Worm (Caenorhabditis elegans) whole organism, mixed stage, embryonic: Measurements from ENCODE around the gene F10C1.9.

Source experiments
- blmp-1 ChIP-seq: fragments of 150-350 bp; optimal IDR thresholded peaks from 2 replicates; lab custom pipeline; 2014; ENCODE audit warnings: missing biosample characterization, missing genetic modification characterization
- ceh-39 ChIP-seq: fragments of 150-350 bp; optimal IDR thresholded peaks from 2 replicates; lab custom pipeline; 2014; ENCODE audit warnings: missing biosample characterization, missing genetic modification characterization
- ces-1 ChIP-seq: fragments of 150-350 bp; optimal IDR thresholded peaks from 2 replicates; lab custom pipeline; 2014; ENCODE audit warnings: missing biosample characterization, missing genetic modification reagents, missing genetic modification characterization
- elt-1 ChIP-seq: sonication (generic microtip); optimal IDR thresholded peaks from 2 replicates; lab custom pipeline; 2017; ENCODE audit warnings: missing genetic modification characterization, mild to moderate bottlenecking, missing compliant biosample characterization, antibody characterized with exemption, moderate library complexity, borderline replicate concordance; ENCODE audit not compliant: insufficient read depth
- flh-1 ChIP-seq: fragments of 200-800 bp; sonication (Bioruptor generic); optimal IDR thresholded peaks from 2 replicates; lab custom pipeline; 2018; ENCODE audit warnings: mild to moderate bottlenecking, missing genetic modification characterization, moderate library complexity, missing compliant biosample characterization
- lin-13 ChIP-seq: fragments of 150-350 bp; optimal IDR thresholded peaks from 2 replicates; lab custom pipeline; 2014; ENCODE audit warnings: missing biosample characterization, missing genetic modification characterization
- lin-32 ChIP-seq: fragments of 200-800 bp; sonication (Bioruptor generic); optimal IDR thresholded peaks from 2 replicates; lab custom pipeline; 2018; ENCODE audit warnings: mild to moderate bottlenecking, missing genetic modification characterization, missing compliant biosample characterization
- nhr-237 ChIP-seq: fragments of 150-350 bp; optimal IDR thresholded peaks from 2 replicates; lab custom pipeline; 2014; ENCODE audit warnings: missing biosample characterization, missing genetic modification characterization
- nhr-28 ChIP-seq: fragments of 150-350 bp; optimal IDR thresholded peaks from 2 replicates; lab custom pipeline; 2014; ENCODE audit warnings: missing biosample characterization, missing genetic modification characterization
- snpc-4 ChIP-seq: fragments of 150-350 bp; optimal IDR thresholded peaks from 2 replicates; lab custom pipeline; 2014; ENCODE audit warnings: missing biosample characterization, missing genetic modification characterization
- unc-62 ChIP-seq: fragments of 150-350 bp; optimal IDR thresholded peaks from 2 replicates; lab custom pipeline; 2014; ENCODE audit warnings: missing biosample characterization, missing genetic modification reagents, missing genetic modification characterization

ce11 chrII:5768274-5768820, 23.3 kb upstream of the F10C1.9 start:
- no peak for TF ChIP-seq unc-62
- no peak for TF ChIP-seq blmp-1
- no peak for TF ChIP-seq lin-32 (GFP tag; lab: Kevin White, UChicago)
- TF ChIP-seq snpc-4 (tag; lab: Kevin White, UChicago): no peak
- peak; percentile 86 for TF ChIP-seq elt-1 (tag; lab: Kevin White, UChicago)
- TF ChIP-seq ces-1: no peak
- no peak for TF ChIP-seq nhr-28 (tag; lab: Kevin White, UChicago)
- TF ChIP-seq flh-1 (GFP tag; lab: Kevin White, UChicago): no peak
- TF ChIP-seq nhr-237 (tag; lab: Kevin White, UChicago): no peak
- no peak for TF ChIP-seq ceh-39
- TF ChIP-seq lin-13 (tag; lab: Kevin White, UChicago): no peak
